Worm (Caenorhabditis elegans) whole organism, young adult: ENCODE data around the gene str-64.

ENCODE experiments used
- Y79H2A.3 ChIP-seq: fragments of 200-800 bp; sonication (Bioruptor generic); conservative IDR thresholded peaks from 2 replicates; pipeline ENCODE4 v1.3.6; 2022; ENCODE audit warnings: missing genetic modification reagents, missing genetic modification characterization, missing compliant biosample characterization
- ets-4 ChIP-seq: fragments of 200-800 bp; sonication (Bioruptor generic); optimal IDR thresholded peaks from 2 replicates; lab custom pipeline; 2018; ENCODE audit warnings: mild to moderate bottlenecking, missing genetic modification characterization, missing compliant biosample characterization
- pbrm-1 ChIP-seq: fragments of 200-800 bp; sonication (Bioruptor generic); IDR thresholded peaks from 2 replicates; pipeline ENCODE4 v1.3.6; 2022; ENCODE audit warnings: missing genetic modification reagents, missing genetic modification characterization, missing compliant biosample characterization
- rec-8 ChIP-seq, 2 experiments: sonication (generic microtip); optimal IDR thresholded peaks; 2 replicates each; lab custom pipeline; 2016; ENCODE audit warnings: mild to moderate bottlenecking in 2 of 2, missing genetic modification characterization in 2 of 2, missing genetic modification reagents in 2 of 2, missing genotype in 2 of 2, missing biosample characterization in 1 of 2, missing compliant biosample characterization in 1 of 2, moderate library complexity in 1 of 2

ce11 chrV:3295368-3295767, 12.3 kb downstream of the str-64 start:
- TF ChIP-seq rec-8 (tag; optimal IDR thresholded peaks at IDR 0.05; lab: Kevin White, UChicago) = no peak
- TF ChIP-seq ets-4 (GFP tag; lab: Kevin White, UChicago) = no peak
- no peak for TF ChIP-seq pbrm-1 (GFP tag; lab: Robert Waterston, UW)
- TF ChIP-seq Y79H2A.3 (GFP tag; lab: Robert Waterston, UW) = no peak
